Worm (Caenorhabditis elegans): ENCODE results near the gene F07C6.3.

The F07C6.3 gene

DNA sequence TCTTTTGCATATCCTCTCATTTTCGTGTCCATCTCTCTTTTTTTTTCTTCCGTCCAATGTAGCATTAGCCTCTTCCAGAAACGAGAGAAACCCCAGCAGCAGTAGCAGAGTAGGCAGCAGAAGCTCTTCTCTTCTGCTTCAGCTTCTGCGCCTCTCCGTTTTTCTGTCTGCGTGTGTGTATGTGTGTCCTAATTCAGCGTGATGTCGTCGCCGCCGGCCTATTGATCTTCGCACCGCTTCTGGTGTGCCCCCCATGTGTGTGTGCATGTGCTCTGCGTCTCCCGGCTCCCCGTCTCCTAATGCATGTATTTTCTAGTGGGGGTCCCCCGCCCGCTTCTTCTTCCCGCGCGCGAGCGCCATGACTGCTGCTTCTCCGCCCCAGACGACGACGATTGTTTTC lies 17.6 kb upstream of the F07C6.3 start (continued):
- TF ChIP-seq unc-30 (tag; optimal IDR thresholded peaks at IDR 0.05) (no peak), hlh-17 (GFP tag; optimal IDR thresholded peaks at IDR 0.05; ENCODE audit: borderline replicate concordance) (no peak), unc-98 (GFP tag; IDR thresholded peaks at IDR 0.05) (no peak), zag-1 (tag; optimal IDR thresholded peaks at IDR 0.05) (peak; percentile 18), tbx-2 (tag; optimal IDR thresholded peaks at IDR 0.05) (peak; percentile 68), hlh-4 (tag; optimal IDR thresholded peaks at IDR 0.05) (no peak), nhr-71 (tag; optimal IDR thresholded peaks at IDR 0.05) (peak; percentile 76), isw-1 (GFP tag; IDR thresholded peaks at IDR 0.05) (peak; percentile 48), unc-130 (tag; optimal IDR thresholded peaks at IDR 0.05) (no peak)

DNA sequence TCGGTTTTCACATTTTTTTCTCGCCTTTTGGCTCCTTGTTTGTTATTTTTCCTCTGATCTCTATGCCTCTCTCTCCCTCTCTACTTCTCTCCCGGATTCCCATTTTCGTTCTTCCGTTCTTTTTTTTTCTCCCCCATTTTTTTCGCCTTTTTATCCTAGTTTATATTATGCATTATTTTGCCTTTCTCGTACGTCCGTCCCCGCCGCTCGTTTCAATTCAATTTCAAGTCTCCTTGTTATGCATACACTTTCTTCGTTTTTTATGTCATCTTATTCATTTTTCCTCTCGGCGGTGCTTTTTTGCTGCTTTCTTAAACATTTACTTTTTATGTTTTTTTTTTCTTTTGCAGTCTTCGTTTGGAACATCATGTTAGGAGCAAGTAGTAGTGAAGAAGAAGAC lies 15.5 kb upstream of the F07C6.3 start, which contains the start of gene unc-31:
unc-31 (plus strand) TSS at position 349 of the 400 bp plus-strand sequence.
- TF ChIP-seq tbx-2 (tag; optimal IDR thresholded peaks at IDR 0.05) (no peak), lin-14 (GFP tag; optimal IDR thresholded peaks at IDR 0.05) (peak; percentile 68), grh-1 (GFP tag; IDR thresholded peaks at IDR 0.05) (no peak), unc-98 (GFP tag; IDR thresholded peaks at IDR 0.05) (no peak), fkh-10 (GFP tag; optimal IDR thresholded peaks at IDR 0.05) (peak; percentile 77), mep-1 (tag; optimal IDR thresholded peaks at IDR 0.05) (no peak)

DNA sequence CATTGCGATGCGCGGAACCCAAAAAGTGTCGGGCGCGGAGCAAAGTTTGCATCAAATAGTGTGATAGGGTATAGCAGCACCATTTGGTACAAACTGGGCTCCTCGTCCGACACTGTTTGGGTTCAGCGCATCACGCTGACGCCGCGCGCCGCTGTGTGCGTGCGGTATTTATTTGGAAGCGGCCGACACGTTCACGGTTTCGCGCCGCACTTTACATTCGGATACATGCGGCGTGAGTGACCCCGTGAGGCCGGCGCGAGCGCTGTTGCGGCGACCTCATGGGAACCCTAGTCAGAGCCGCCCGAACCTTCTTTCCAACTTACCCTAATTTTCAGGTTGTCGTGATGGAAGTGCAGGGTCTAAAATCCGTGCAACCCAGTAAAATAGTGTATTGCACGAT lies 8.1 kb upstream of the F07C6.3 start:
- TF ChIP-seq lin-39 (tag; optimal IDR thresholded peaks at IDR 0.05) (no peak), skn-1 (tag; optimal IDR thresholded peaks at IDR 0.05) (no peak), Y116A8C.19 (tag; optimal IDR thresholded peaks at IDR 0.05; ENCODE audit: borderline replicate concordance) (no peak), zag-1 (tag; optimal IDR thresholded peaks at IDR 0.05) (no peak), unc-62 (GFP tag; optimal IDR thresholded peaks at IDR 0.05) (no peak), unc-30 (tag; optimal IDR thresholded peaks at IDR 0.05) (no peak), nhr-77 (tag; optimal IDR thresholded peaks at IDR 0.05) (no peak), tbx-2 (tag; optimal IDR thresholded peaks at IDR 0.05) (no peak), sox-4 (tag; optimal IDR thresholded peaks at IDR 0.05) (no peak), egl-27 (tag; optimal IDR thresholded peaks at IDR 0.05) (no peak), swsn-7 (tag; optimal IDR thresholded peaks at IDR 0.05) (no peak), C34B4.2 (tag; optimal IDR thresholded peaks at IDR 0.05) (no peak), ces-1 (GFP tag; optimal IDR thresholded peaks at IDR 0.05) (no peak), ceh-88 (GFP tag; IDR thresholded peaks at IDR 0.05) (no peak), isw-1 (GFP tag; IDR thresholded peaks at IDR 0.05) (no peak), nhr-47 (tag; optimal IDR thresholded peaks at IDR 0.05) (no peak)

DNA sequence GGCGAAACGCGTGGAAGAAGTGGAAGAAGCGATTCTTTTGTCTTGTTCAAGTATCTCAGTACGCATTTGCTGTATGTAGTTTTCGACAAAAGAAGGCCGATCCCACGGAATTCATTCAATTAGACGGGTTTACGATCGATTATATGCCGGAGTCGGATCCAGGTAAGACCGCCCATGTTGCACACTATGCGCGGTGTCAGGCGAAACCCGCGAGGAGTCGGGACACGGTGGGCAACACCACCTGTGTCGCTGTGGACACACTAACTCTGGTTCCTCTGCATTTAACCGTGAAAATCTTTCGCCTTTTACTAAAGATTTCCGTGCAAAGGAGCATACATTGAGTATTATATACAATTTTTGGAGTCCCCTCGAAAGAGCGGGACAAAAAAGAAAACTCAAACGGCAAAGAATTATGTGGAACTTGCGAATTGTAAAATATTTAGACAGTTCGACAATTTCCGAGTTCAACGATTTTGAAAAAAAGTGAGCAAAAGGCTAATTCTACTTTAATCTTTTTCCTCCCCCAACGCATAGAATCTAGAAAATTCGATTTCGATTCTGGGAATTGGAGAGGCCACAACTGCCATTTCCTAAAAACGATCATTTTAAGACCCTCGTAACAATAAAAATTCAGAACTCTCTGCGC lies 7.1 kb upstream of the F07C6.3 start:
- TF ChIP-seq snpc-4 (tag; optimal IDR thresholded peaks at IDR 0.05) (peak; percentile 51), ceh-90 (tag; optimal IDR thresholded peaks at IDR 0.05) (no peak), C04F5.9 (tag; optimal IDR thresholded peaks at IDR 0.05) (no peak)

DNA sequence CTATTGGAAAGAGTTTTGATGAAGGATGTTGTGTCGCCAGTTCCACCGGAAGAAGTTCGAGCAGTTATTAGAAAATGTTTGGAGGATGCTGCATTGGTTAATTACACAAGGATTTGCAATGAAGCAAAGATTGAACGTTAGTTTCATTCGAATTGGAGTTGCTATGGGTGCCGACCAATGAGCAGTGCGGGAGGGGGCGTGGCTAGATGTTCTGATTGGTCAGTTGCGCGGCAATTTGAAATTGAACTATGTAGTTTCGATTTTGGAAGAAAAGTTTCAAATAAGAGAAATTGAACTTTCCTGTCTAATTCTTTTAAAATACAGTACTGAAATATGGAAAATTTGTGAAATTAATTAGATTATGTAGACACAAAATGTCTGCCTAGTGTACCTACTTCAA lies 5.9 kb upstream of the F07C6.3 start:
- TF ChIP-seq ztf-4 (tag; optimal IDR thresholded peaks at IDR 0.05) (no peak), fkh-8 (tag; optimal IDR thresholded peaks at IDR 0.05) (no peak), nhr-85 (tag) (no peak), sup-37 (GFP tag; optimal IDR thresholded peaks at IDR 0.05) (no peak), unc-62 (GFP tag; optimal IDR thresholded peaks at IDR 0.05) (no peak), lin-39 (tag; optimal IDR thresholded peaks at IDR 0.05) (no peak)

DNA sequence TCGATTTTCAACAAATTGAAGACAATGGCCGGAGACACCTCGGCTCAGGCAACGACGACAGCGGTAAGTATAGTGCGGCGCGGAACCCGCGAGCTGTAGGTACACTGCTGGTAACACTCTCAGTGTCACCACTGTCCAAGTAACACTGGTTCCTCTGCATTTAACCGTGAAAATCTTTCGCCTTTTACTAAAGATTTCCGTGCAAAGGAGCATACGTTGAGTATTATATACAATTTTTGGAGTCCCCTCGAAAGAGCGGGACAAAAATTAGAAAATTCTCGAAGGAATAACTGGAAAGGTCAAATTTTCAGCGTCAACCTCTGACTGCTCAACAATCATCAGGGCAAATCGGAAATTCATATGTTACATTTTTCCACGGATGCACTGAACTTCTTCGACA lies 3.0 kb upstream of the F07C6.3 start:
- TF ChIP-seq snpc-4 (tag; optimal IDR thresholded peaks at IDR 0.05) (peak; percentile 71), ets-5 (GFP tag; IDR thresholded peaks at IDR 0.05) (no peak)
